Fruit fly (Drosophila melanogaster) whole organism, embryonic: ENCODE results near the gene Clamp.
A peak's percentile ranks its signal among the peaks of the same experiment; 100 is the strongest.

ENCODE experiments used
- BEAF-32 ChIP-seq: fragments of 200-800 bp; sonication (Bioruptor generic); optimal IDR thresholded peaks from 3 replicates; lab custom pipeline; 2017; ENCODE audit warnings: missing biosample characterization, missing genetic modification characterization, mild to moderate bottlenecking, moderate library complexity, missing genetic modification reagents
- Bgb ChIP-seq: fragments of 200-800 bp; sonication (Bioruptor generic); IDR thresholded peaks from 2 replicates; pipeline ENCODE4 v1.3.6; 2022; ENCODE audit warnings: missing biosample characterization, missing genetic modification characterization; ENCODE audit not compliant: partially characterized antibody
- CG10147 ChIP-seq: fragments of 200-800 bp; sonication (Bioruptor generic); optimal IDR thresholded peaks from 2 replicates; lab custom pipeline; 2019; ENCODE audit warnings: missing biosample characterization, mild to moderate bottlenecking, missing genetic modification characterization, moderate library complexity
- CG1024 ChIP-seq: fragments of 200-800 bp; sonication (Bioruptor generic); IDR thresholded peaks from 2 replicates; pipeline ENCODE4 v1.3.6; 2022; ENCODE audit warnings: missing biosample characterization, missing genetic modification characterization
- CG11695 ChIP-seq: fragments of 200-800 bp; sonication (Bioruptor generic); IDR thresholded peaks from 3 replicates; pipeline ENCODE4 v1.3.6; 2022; ENCODE audit warnings: missing biosample characterization, missing genetic modification characterization
- CG12155 ChIP-seq: fragments of 200-800 bp; sonication (Bioruptor generic); optimal IDR thresholded peaks from 3 replicates; lab custom pipeline; 2016; ENCODE audit warnings: missing biosample characterization, missing genetic modification characterization
- CG13775 ChIP-seq: fragments of 200-800 bp; sonication (Bioruptor generic); optimal IDR thresholded peaks from 3 replicates; lab custom pipeline; 2017; ENCODE audit warnings: missing biosample characterization, mild to moderate bottlenecking, missing genetic modification characterization
- CG14710 ChIP-seq: fragments of 200-800 bp; sonication (Bioruptor generic); optimal IDR thresholded peaks from 3 replicates; lab custom pipeline; 2019; ENCODE audit warnings: missing biosample characterization, mild to moderate bottlenecking, missing genetic modification characterization, moderate library complexity
- CG15514 ChIP-seq: fragments of 200-800 bp; sonication (Bioruptor generic); optimal IDR thresholded peaks from 3 replicates; lab custom pipeline; 2017; ENCODE audit warnings: missing biosample characterization, missing genetic modification characterization, mild to moderate bottlenecking, moderate library complexity, missing genetic modification reagents
- CG2202 ChIP-seq: fragments of 200-800 bp; sonication (Bioruptor generic); optimal IDR thresholded peaks from 2 replicates; lab custom pipeline; 2018; ENCODE audit warnings: missing biosample characterization, mild to moderate bottlenecking, missing genetic modification characterization
- CG2712 ChIP-seq: fragments of 200-800 bp; optimal IDR thresholded peaks from 3 replicates; lab custom pipeline; 2019; ENCODE audit warnings: missing biosample characterization, mild to moderate bottlenecking, missing genetic modification characterization, moderate library complexity
- CG3065 ChIP-seq: fragments of 200-800 bp; sonication (Bioruptor generic); optimal IDR thresholded peaks from 2 replicates; lab custom pipeline; 2016; ENCODE audit warnings: missing biosample characterization, missing genetic modification characterization
- CG3163 ChIP-seq: fragments of 200-800 bp; sonication (Bioruptor generic); optimal IDR thresholded peaks from 3 replicates; lab custom pipeline; 2016; ENCODE audit warnings: missing biosample characterization, missing genetic modification characterization
- CG3847 ChIP-seq: fragments of 200-800 bp; sonication (Bioruptor generic); IDR thresholded peaks from 2 replicates; pipeline ENCODE4 v1.3.6; 2022; ENCODE audit warnings: missing biosample characterization, missing genetic modification characterization
- CG3995 ChIP-seq: fragments of 200-800 bp; sonication (Bioruptor generic); optimal IDR thresholded peaks from 3 replicates; lab custom pipeline; 2016; ENCODE audit warnings: missing biosample characterization, missing genetic modification characterization
- CG4707 ChIP-seq: fragments of 200-800 bp; sonication (Bioruptor generic); optimal IDR thresholded peaks from 2 replicates; lab custom pipeline; 2018; ENCODE audit warnings: missing biosample characterization, mild to moderate bottlenecking, missing genetic modification characterization, moderate library complexity
- CG5245 ChIP-seq: fragments of 200-800 bp; sonication (Bioruptor generic); optimal IDR thresholded peaks from 3 replicates; lab custom pipeline; 2016; ENCODE audit warnings: missing biosample characterization, missing genetic modification characterization
- CG6813 ChIP-seq: fragments of 200-800 bp; sonication (Bioruptor generic); optimal IDR thresholded peaks from 2 replicates; lab custom pipeline; 2017; ENCODE audit warnings: missing biosample characterization, missing genetic modification characterization, mild to moderate bottlenecking, moderate library complexity, missing genetic modification reagents
- CG9797 ChIP-seq: fragments of 200-800 bp; sonication (Bioruptor generic); optimal IDR thresholded peaks from 3 replicates; lab custom pipeline; 2018; ENCODE audit warnings: missing biosample characterization, mild to moderate bottlenecking, missing genetic modification characterization
- Camta ChIP-seq: fragments of 200-800 bp; sonication (Bioruptor generic); optimal IDR thresholded peaks from 2 replicates; lab custom pipeline; 2016; ENCODE audit warnings: missing biosample characterization, missing genetic modification characterization
- Dll ChIP-seq: fragments of 200-800 bp; sonication (Bioruptor generic); IDR thresholded peaks from 4 replicates; pipeline ENCODE4 v1.3.6; 2022; ENCODE audit warnings: missing biosample characterization, missing genetic modification characterization; ENCODE audit not compliant: partially characterized antibody
- Ets97D ChIP-seq: fragments of 200-800 bp; sonication (Bioruptor generic); optimal IDR thresholded peaks from 3 replicates; lab custom pipeline; 2016; ENCODE audit warnings: missing biosample characterization, missing genetic modification characterization
- Hr78 ChIP-seq, 2 experiments: fragments of 200-800 bp in 1 of 2; fragments of >200 bp in 1 of 2; sonication (Bioruptor generic) in 1 of 2; optimal IDR thresholded peaks; 2 replicates each; lab custom pipeline; 2017 to 2019; ENCODE audit warnings: missing biosample characterization in 2 of 2, missing genetic modification characterization in 2 of 2, mild to moderate bottlenecking in 1 of 2, moderate library complexity in 1 of 2
- MBD-R2 ChIP-seq: fragments of 200-800 bp; sonication (Bioruptor generic); IDR thresholded peaks from 2 replicates; pipeline ENCODE4 v1.3.6; 2022; ENCODE audit warnings: missing biosample characterization, missing genetic modification characterization
- Mad ChIP-seq: fragments of 200-800 bp; sonication (Bioruptor generic); optimal IDR thresholded peaks from 2 replicates; lab custom pipeline; 2016; ENCODE audit warnings: missing biosample characterization, missing genetic modification characterization
- Nf-YC ChIP-seq: fragments of 200-800 bp; optimal IDR thresholded peaks from 3 replicates; lab custom pipeline; 2019; ENCODE audit warnings: missing biosample characterization, mild to moderate bottlenecking, missing genetic modification characterization, moderate library complexity
- Six4 ChIP-seq: fragments of 200-800 bp; sonication (Bioruptor generic); optimal IDR thresholded peaks from 2 replicates; lab custom pipeline; 2016; ENCODE audit warnings: missing biosample characterization, missing genetic modification characterization
- Sox100B ChIP-seq: fragments of 200-800 bp; sonication (Bioruptor generic); optimal IDR thresholded peaks from 3 replicates; lab custom pipeline; 2018; ENCODE audit warnings: missing biosample characterization, mild to moderate bottlenecking, missing genetic modification characterization
- Sox102F ChIP-seq: fragments of 200-800 bp; sonication (Bioruptor generic); optimal IDR thresholded peaks from 2 replicates; lab custom pipeline; 2018; ENCODE audit warnings: missing biosample characterization, mild to moderate bottlenecking, missing genetic modification characterization, moderate library complexity
- Sry-δ ChIP-seq: fragments of 200-800 bp; sonication (Bioruptor generic); optimal IDR thresholded peaks from 2 replicates; lab custom pipeline; 2016; ENCODE audit warnings: missing biosample characterization, missing genetic modification characterization
- Stat92E ChIP-seq, 3 experiments: fragments of >200 bp in 2 of 3; fragments of 200-800 bp in 1 of 3; sonication (Bioruptor generic) in 1 of 3; optimal IDR thresholded peaks; 2 replicates each; lab custom pipeline; 2017 to 2019; ENCODE audit warnings: missing biosample characterization in 3 of 3, missing genetic modification characterization in 3 of 3, mild to moderate bottlenecking in 1 of 3, moderate library complexity in 1 of 3
- TFAM ChIP-seq: fragments of 200-800 bp; sonication (Bioruptor generic); optimal IDR thresholded peaks from 2 replicates; lab custom pipeline; 2017; ENCODE audit warnings: missing biosample characterization, missing genetic modification characterization, inconsistent platforms
- Vsx1 ChIP-seq: fragments of 200-800 bp; sonication (Bioruptor generic); optimal IDR thresholded peaks from 2 replicates; lab custom pipeline; 2017; ENCODE audit warnings: missing biosample characterization, mild to moderate bottlenecking, missing genetic modification characterization, missing genetic modification reagents
- YL-1 ChIP-seq: fragments of 200-800 bp; sonication (Bioruptor generic); optimal IDR thresholded peaks from 3 replicates; lab custom pipeline; 2017; ENCODE audit warnings: missing biosample characterization, mild to moderate bottlenecking, missing genetic modification characterization
- ab ChIP-seq: fragments of 200-800 bp; sonication (Bioruptor generic); optimal IDR thresholded peaks from 2 replicates; lab custom pipeline; 2016; ENCODE audit warnings: missing biosample characterization, missing genetic modification characterization
- ash1 ChIP-seq: fragments of 200-800 bp; sonication (Bioruptor generic); optimal IDR thresholded peaks from 2 replicates; lab custom pipeline; 2018; ENCODE audit warnings: missing biosample characterization, mild to moderate bottlenecking, missing genetic modification characterization
- bigmax ChIP-seq: fragments of 200-800 bp; sonication (Bioruptor generic); optimal IDR thresholded peaks from 2 replicates; lab custom pipeline; 2018; ENCODE audit warnings: missing biosample characterization, mild to moderate bottlenecking, missing genetic modification characterization
- chinmo ChIP-seq: fragments of 200-800 bp; sonication (Bioruptor generic); IDR thresholded peaks from 4 replicates; pipeline ENCODE4 v1.3.6; 2022; ENCODE audit warnings: missing biosample characterization, missing genetic modification characterization; ENCODE audit not compliant: partially characterized antibody
- en ChIP-seq: fragments of 200-800 bp; sonication (Bioruptor generic); optimal IDR thresholded peaks from 2 replicates; lab custom pipeline; 2016; ENCODE audit warnings: missing biosample characterization, missing genetic modification characterization
- fu2 ChIP-seq: fragments of 200-800 bp; sonication (Bioruptor generic); optimal IDR thresholded peaks from 2 replicates; lab custom pipeline; 2016; ENCODE audit warnings: missing biosample characterization, missing genetic modification characterization
- gt ChIP-seq: fragments of 200-800 bp; sonication (Bioruptor generic); IDR thresholded peaks from 2 replicates; pipeline ENCODE4 v1.3.6; 2022; ENCODE audit warnings: missing biosample characterization, missing genetic modification characterization
- ham ChIP-seq: fragments of 200-800 bp; sonication (Bioruptor generic); IDR thresholded peaks from 2 replicates; pipeline ENCODE4 v1.3.6; 2022; ENCODE audit warnings: missing biosample characterization, missing genetic modification characterization
- ind ChIP-seq: fragments of 200-800 bp; sonication (Bioruptor generic); optimal IDR thresholded peaks from 3 replicates; lab custom pipeline; 2016; ENCODE audit warnings: missing biosample characterization, missing genetic modification characterization
- jing ChIP-seq: fragments of 200-800 bp; sonication (Bioruptor generic); optimal IDR thresholded peaks from 2 replicates; lab custom pipeline; 2018; ENCODE audit warnings: missing biosample characterization, mild to moderate bottlenecking, missing genetic modification characterization
- ken ChIP-seq: fragments of 200-800 bp; sonication (Bioruptor generic); IDR thresholded peaks from 3 replicates; pipeline ENCODE4 v1.3.6; 2022; ENCODE audit warnings: missing biosample characterization, missing genetic modification characterization
- maf-S ChIP-seq: fragments of 200-800 bp; sonication (Bioruptor generic); optimal IDR thresholded peaks from 2 replicates; lab custom pipeline; 2016; ENCODE audit warnings: missing biosample characterization, missing genetic modification characterization
- pzg ChIP-seq: fragments of 200-800 bp; sonication (Bioruptor generic); optimal IDR thresholded peaks from 3 replicates; lab custom pipeline; 2018; ENCODE audit warnings: missing biosample characterization, mild to moderate bottlenecking, missing genetic modification characterization, moderate library complexity
- salm ChIP-seq: fragments of 200-800 bp; sonication (Bioruptor generic); optimal IDR thresholded peaks from 2 replicates; lab custom pipeline; 2018; ENCODE audit warnings: missing biosample characterization, mild to moderate bottlenecking, missing genetic modification characterization
- stwl ChIP-seq: fragments of 200-800 bp; sonication (Bioruptor generic); optimal IDR thresholded peaks from 3 replicates; lab custom pipeline; 2018; ENCODE audit warnings: missing biosample characterization, mild to moderate bottlenecking, missing genetic modification characterization, moderate library complexity
- zen2 ChIP-seq: fragments of 200-800 bp; sonication (Bioruptor generic); IDR thresholded peaks from 3 replicates; pipeline ENCODE4 v1.3.6; 2022; ENCODE audit warnings: missing biosample characterization, missing genetic modification characterization; ENCODE audit not compliant: partially characterized antibody

Gene Clamp

DNA sequence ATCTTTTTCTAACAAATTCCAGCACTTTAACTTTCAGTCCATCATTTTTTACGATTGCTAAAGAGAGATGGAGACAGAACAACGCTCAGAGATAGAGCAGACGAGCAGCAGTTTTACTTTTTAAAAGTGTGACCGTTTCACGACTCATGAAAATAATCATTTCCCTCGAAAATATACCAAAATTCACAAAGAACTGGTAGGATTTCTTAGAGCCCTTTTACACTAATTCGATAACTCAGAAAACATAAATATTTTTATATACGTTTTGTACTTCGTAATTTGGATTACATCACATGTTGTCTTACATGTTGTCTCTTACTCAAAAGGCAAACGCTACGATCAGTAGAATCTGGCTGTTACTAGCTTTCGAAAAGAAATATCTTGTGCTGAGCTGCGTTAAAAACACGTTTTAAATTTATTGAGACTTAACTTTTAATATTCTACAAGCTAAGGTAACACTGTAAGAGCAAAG, at the start of gene Clamp (continued):
- TF ChIP-seq CG3847 (GFP tag; lab: Robert Waterston, UW) = peak; percentile 31; the same call in 1 of the 2 replicates
- TF ChIP-seq bigmax = no peak
- TF ChIP-seq YL-1 (GFP tag; lab: Kevin White, UChicago) = no peak
- no peak for TF ChIP-seq chinmo (GFP tag; lab: Robert Waterston, UW)
- TF ChIP-seq ken (GFP tag; lab: Robert Waterston, UW) = no peak
- TF ChIP-seq CG11695 (GFP tag; lab: Robert Waterston, UW) = no peak
- no peak for TF ChIP-seq Camta (GFP tag; lab: Kevin White, UChicago)
- TF ChIP-seq TFAM (GFP tag; lab: Kevin White, UChicago) = no peak
- TF ChIP-seq gt = no peak
- TF ChIP-seq en (GFP tag; lab: Kevin White, UChicago) = no peak
- no peak for TF ChIP-seq Sox102F
- peak; percentile 23 for TF ChIP-seq CG3995 (GFP tag; lab: Kevin White, UChicago)
- no peak for TF ChIP-seq CG3065 (GFP tag; lab: Kevin White, UChicago)
- no peak for TF ChIP-seq CG10147
- TF ChIP-seq CG4707 (GFP tag; lab: Kevin White, UChicago) = no peak
- peak; percentile 12; the same call in 1 of the 2 replicates for TF ChIP-seq Bgb (GFP tag; lab: Robert Waterston, UW)
- peak; percentile 36 for TF ChIP-seq CG2712
- peak; percentile 49 for TF ChIP-seq stwl (tag; lab: Kevin White, UChicago)
- no peak for TF ChIP-seq zen2 (GFP tag; lab: Robert Waterston, UW)
- TF ChIP-seq Dll = no peak
- TF ChIP-seq CG1024 (GFP tag; lab: Robert Waterston, UW) = peak; percentile 99
- no peak for TF ChIP-seq Vsx1
- TF ChIP-seq jing = no peak
- no peak for TF ChIP-seq Sox100B (GFP tag; lab: Kevin White, UChicago)
- TF ChIP-seq CG12155 (GFP tag; lab: Kevin White, UChicago) = no peak
- no peak for TF ChIP-seq Nf-YC (tag; lab: Kevin White, UChicago)
- TF ChIP-seq CG3163 (GFP tag; lab: Kevin White, UChicago) = no peak
- no peak for TF ChIP-seq Mad (GFP tag; lab: Kevin White, UChicago)
- TF ChIP-seq Ets97D (GFP tag; lab: Kevin White, UChicago) = peak; percentile 53
- TF ChIP-seq CG15514 (GFP tag; lab: Kevin White, UChicago) = peak; percentile 94
- peak; percentile 46 for TF ChIP-seq MBD-R2 (GFP tag; lab: Robert Waterston, UW)
- TF ChIP-seq pzg (GFP tag; lab: Kevin White, UChicago) = peak; percentile 80
- TF ChIP-seq CG6813 (GFP tag; lab: Kevin White, UChicago) = no peak
- TF ChIP-seq Hr78 (GFP tag; optimal IDR thresholded peaks at IDR 0.05; lab: Kevin White, UChicago) = peak in 1 of 2 experiments; percentile 48
- TF ChIP-seq Six4 (GFP tag; lab: Kevin White, UChicago) = no peak
- TF ChIP-seq CG9797 = peak; percentile 56
- TF ChIP-seq salm (tag; lab: Kevin White, UChicago) = no peak
- TF ChIP-seq fu2 (GFP tag; lab: Kevin White, UChicago) = no peak
- TF ChIP-seq ash1 (GFP tag; lab: Kevin White, UChicago) = no peak
- peak; percentile 62 for TF ChIP-seq CG14710
- TF ChIP-seq ham = no peak
- peak; percentile 8 for TF ChIP-seq maf-S
- TF ChIP-seq Sry-δ (GFP tag; lab: Kevin White, UChicago) = peak; percentile 43
- no peak for TF ChIP-seq CG13775 (GFP tag; lab: Kevin White, UChicago)
- no peak for TF ChIP-seq Stat92E (GFP tag; optimal IDR thresholded peaks at IDR 0.05; lab: Kevin White, UChicago)
- TF ChIP-seq CG5245 (GFP tag; lab: Kevin White, UChicago) = no peak
- TF ChIP-seq ind (GFP tag; lab: Kevin White, UChicago) = no peak
- no peak for TF ChIP-seq ab
- peak; percentile 40 for TF ChIP-seq BEAF-32 (GFP tag; lab: Kevin White, UChicago)
- no peak for TF ChIP-seq CG2202 (tag; lab: Kevin White, UChicago)
